Worm (Caenorhabditis elegans): ENCODE data around the gene F57H12.5.

- TF ChIP-seq snpc-4 (tag; optimal IDR thresholded peaks at IDR 0.05) = no peak
- TF ChIP-seq mep-1 (tag; optimal IDR thresholded peaks at IDR 0.05) = no peak
- TF ChIP-seq blmp-1 (tag; optimal IDR thresholded peaks at IDR 0.05) = no peak
- no peak for TF ChIP-seq pha-4 (tag; optimal IDR thresholded peaks at IDR 0.05)
- no peak for TF ChIP-seq lsy-2 (tag; optimal IDR thresholded peaks at IDR 0.05)
- no peak for TF ChIP-seq lin-13 (tag; optimal IDR thresholded peaks at IDR 0.05)
- TF ChIP-seq ham-2 (GFP tag; optimal IDR thresholded peaks at IDR 0.05) = no peak
- TF ChIP-seq ceh-83 (GFP tag; optimal IDR thresholded peaks at IDR 0.05) = no peak
- no peak for TF ChIP-seq elt-1 (tag; optimal IDR thresholded peaks at IDR 0.05; ENCODE audit: borderline replicate concordance, insufficient read depth)
- TF ChIP-seq unc-62 (GFP tag; optimal IDR thresholded peaks at IDR 0.05) = no peak
- no peak for TF ChIP-seq ztf-11 (tag; optimal IDR thresholded peaks at IDR 0.05)
- no peak for TF ChIP-seq unc-39 (tag; optimal IDR thresholded peaks at IDR 0.05)
Observed at ce11 chrIV:7938834-7939233, 28.3 kb upstream of the F57H12.5 start, which contains the start of gene F20D12.7.

Measured in whole organism, mixed stage, embryonic.